Worm (Caenorhabditis elegans) whole organism, early embryonic: ENCODE results near the gene D1054.9.

Experiments
- F13C5.2 ChIP-seq: sonication (generic microtip); optimal IDR thresholded peaks from 2 replicates; lab custom pipeline; 2017; ENCODE audit warnings: mild to moderate bottlenecking, missing genetic modification characterization, inconsistent platforms, missing compliant biosample characterization
- ama-1 ChIP-seq: fragments of 150-350 bp; optimal IDR thresholded peaks from 2 replicates; lab custom pipeline; 2014
- hmbx-1 ChIP-seq: sonication (generic microtip); optimal IDR thresholded peaks from 2 replicates; lab custom pipeline; 2016; ENCODE audit warnings: mild to moderate bottlenecking, missing genetic modification characterization, missing compliant biosample characterization
- hmg-4 ChIP-seq: fragments of 200-800 bp; sonication (Bioruptor generic); optimal IDR thresholded peaks from 2 replicates; lab custom pipeline; 2018; ENCODE audit warnings: mild to moderate bottlenecking, missing genetic modification characterization, missing compliant biosample characterization
- scrt-1 ChIP-seq: fragments of 200-800 bp; sonication (Bioruptor generic); IDR thresholded peaks from 2 replicates; pipeline ENCODE4 v1.3.6; 2022; ENCODE audit warnings: missing genetic modification characterization, missing compliant biosample characterization
- tbx-11 ChIP-seq: fragments of 200-800 bp; sonication (Bioruptor generic); IDR thresholded peaks from 2 replicates; pipeline ENCODE4 v1.3.6; 2022; ENCODE audit warnings: missing genetic modification characterization, missing compliant biosample characterization

- TF ChIP-seq ama-1: no peak
- no peak for TF ChIP-seq hmg-4 (GFP tag; lab: Kevin White, UChicago)
- TF ChIP-seq hmbx-1 (tag; lab: Kevin White, UChicago): no peak
- no peak for TF ChIP-seq tbx-11 (GFP tag; lab: Robert Waterston, UW)
- TF ChIP-seq scrt-1 (GFP tag; lab: Robert Waterston, UW): no peak
- TF ChIP-seq F13C5.2 (tag; lab: Kevin White, UChicago): no peak
Observed at ce11 chrV:10811763-10812162, 20.9 kb upstream of the D1054.9 start, which contains the start of gene C29A12.22.
